Fruit fly (Drosophila melanogaster): ENCODE data around the gene CG2310.
A peak's percentile ranks its signal among the peaks of the same experiment; 100 is the strongest.

The CG2310 gene

DNA sequence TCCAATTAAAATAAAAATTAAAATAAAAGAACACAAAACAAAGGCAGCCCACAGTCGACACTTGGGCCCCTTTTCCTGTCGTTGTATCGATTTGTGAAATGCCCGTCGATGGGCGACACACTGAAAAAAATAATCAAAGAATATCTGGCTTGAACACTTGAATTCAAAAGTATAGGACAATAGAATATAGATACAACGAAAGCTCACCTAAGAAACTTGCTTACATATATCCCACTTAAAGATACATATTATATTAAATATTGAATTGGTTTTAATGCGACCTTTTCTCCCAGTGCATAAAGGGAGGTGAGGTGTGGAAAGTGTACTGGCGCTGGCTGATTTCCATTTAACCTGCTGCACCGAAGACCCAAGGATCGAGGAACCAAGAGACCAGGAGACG is 28.8 kb upstream of the CG2310 start:
- peak; percentile 22; the same call in 1 of the 2 replicates for TF ChIP-seq seq (GFP tag; IDR thresholded peaks at IDR 0.05)
- peak in 1 of 2 experiments; percentile 49 for TF ChIP-seq eve (GFP tag; optimal IDR thresholded peaks at IDR 0.05)
- no peak for TF ChIP-seq CG10147 (GFP tag; optimal IDR thresholded peaks at IDR 0.05)
- no peak for TF ChIP-seq zf30C (GFP tag; optimal IDR thresholded peaks at IDR 0.05)
- TF ChIP-seq H2.0 (GFP tag; IDR thresholded peaks at IDR 0.05), result no peak
- TF ChIP-seq CG12769 (tag; optimal IDR thresholded peaks at IDR 0.05), result no peak
- TF ChIP-seq CG6689 (GFP tag; IDR thresholded peaks at IDR 0.05), result peak; percentile 52
- TF ChIP-seq CG17912 (GFP tag; optimal IDR thresholded peaks at IDR 0.05), result no peak
- no peak for TF ChIP-seq CG34376 (GFP tag; optimal IDR thresholded peaks at IDR 0.05)
- no peak for TF ChIP-seq Bgb (GFP tag; IDR thresholded peaks at IDR 0.05; ENCODE audit: partially characterized antibody)
- TF ChIP-seq dpn (GFP tag; optimal IDR thresholded peaks at IDR 0.05), result peak in 1 of 2 experiments; percentile 26
- no peak for TF ChIP-seq Sin3A (optimal IDR thresholded peaks at IDR 0.05)
- TF ChIP-seq D19B (GFP tag; optimal IDR thresholded peaks at IDR 0.05), result no peak
- TF ChIP-seq NFAT (GFP tag; IDR thresholded peaks at IDR 0.05), result no peak
- TF ChIP-seq ash1 (GFP tag; optimal IDR thresholded peaks at IDR 0.05), result no peak
- TF ChIP-seq Ets97D (GFP tag; optimal IDR thresholded peaks at IDR 0.05), result no peak
- TF ChIP-seq jigr1 (GFP tag; IDR thresholded peaks at IDR 0.05), result no peak
- TF ChIP-seq CG7271 (tag; optimal IDR thresholded peaks at IDR 0.05), result peak; percentile 54
- no peak for TF ChIP-seq CG9609 (GFP tag; optimal IDR thresholded peaks at IDR 0.05)
- TF ChIP-seq CG12236 (GFP tag; optimal IDR thresholded peaks at IDR 0.05), result no peak
- peak; percentile 26 for TF ChIP-seq CG12219 (GFP tag; optimal IDR thresholded peaks at IDR 0.05)
- TF ChIP-seq Optix (GFP tag; IDR thresholded peaks at IDR 0.05), result peak; percentile 17; the same call in 1 of the 3 replicates
- 0 out of 2 replicates have a peak, but pooled peaks have one; percentile 35 for TF ChIP-seq stc (GFP tag; IDR thresholded peaks at IDR 0.05)
- no peak for TF ChIP-seq pfk (GFP tag; optimal IDR thresholded peaks at IDR 0.05)
- no peak for TF ChIP-seq Mes4 (GFP tag; optimal IDR thresholded peaks at IDR 0.05)
- no peak for TF ChIP-seq CG1647 (GFP tag; optimal IDR thresholded peaks at IDR 0.05)
- no peak for TF ChIP-seq CG11695 (GFP tag; IDR thresholded peaks at IDR 0.05)
- TF ChIP-seq CG2116 (GFP tag; optimal IDR thresholded peaks at IDR 0.05), result no peak
- TF ChIP-seq ttk (GFP tag; IDR thresholded peaks at IDR 0.05), result no peak
- no peak for TF ChIP-seq CG4707 (GFP tag; optimal IDR thresholded peaks at IDR 0.05)
- TF ChIP-seq slbo (GFP tag; IDR thresholded peaks at IDR 0.05), result peak; percentile 18; the same call in 1 of the 2 replicates
- TF ChIP-seq Dek (tag; optimal IDR thresholded peaks at IDR 0.05), result no peak
- TF ChIP-seq Pdp1 (GFP tag; optimal IDR thresholded peaks at IDR 0.05), result peak in 1 of 2 experiments; percentile 25
- TF ChIP-seq CG4360 (GFP tag; IDR thresholded peaks at IDR 0.05), result no peak
- TF ChIP-seq CG6254 (GFP tag; optimal IDR thresholded peaks at IDR 0.05), result peak; percentile 32
- TF ChIP-seq tna (GFP tag; IDR thresholded peaks at IDR 0.05; ENCODE audit: partially characterized antibody), result no peak
- TF ChIP-seq ci (GFP tag; IDR thresholded peaks at IDR 0.05), result peak; percentile 70; the same call in 2 of the 3 replicates
- peak; percentile 36 for TF ChIP-seq CG31388 (GFP tag; optimal IDR thresholded peaks at IDR 0.05)
- TF ChIP-seq lmd (GFP tag; IDR thresholded peaks at IDR 0.05), result peak; percentile 43; the same call in 1 of the 2 replicates
- no peak for TF ChIP-seq cg (GFP tag; optimal IDR thresholded peaks at IDR 0.05)
- no peak for TF ChIP-seq Sry-δ (GFP tag; optimal IDR thresholded peaks at IDR 0.05)
- no peak for TF ChIP-seq CG12659 (GFP tag; optimal IDR thresholded peaks at IDR 0.05)
- TF ChIP-seq sna (GFP tag; IDR thresholded peaks at IDR 0.05; ENCODE audit: partially characterized antibody), result no peak
- TF ChIP-seq sr (GFP tag; IDR thresholded peaks at IDR 0.05), result no peak
- peak; percentile 51 for TF ChIP-seq CG2678 (tag; optimal IDR thresholded peaks at IDR 0.05)
- no peak for TF ChIP-seq CG11247 (GFP tag; IDR thresholded peaks at IDR 0.05)
- no peak for TF ChIP-seq Opbp (GFP tag; IDR thresholded peaks at IDR 0.05; ENCODE audit: partially characterized antibody)
- no peak for TF ChIP-seq grn (GFP tag; optimal IDR thresholded peaks at IDR 0.05)
- TF ChIP-seq zfh1 (GFP tag; IDR thresholded peaks at IDR 0.05), result peak; percentile 75
- peak; percentile 45 for TF ChIP-seq Six4 (GFP tag; optimal IDR thresholded peaks at IDR 0.05)
- TF ChIP-seq CG15514 (GFP tag; optimal IDR thresholded peaks at IDR 0.05), result no peak
